Fruit fly (Drosophila melanogaster): ENCODE results near the gene Kal1.

DNA sequence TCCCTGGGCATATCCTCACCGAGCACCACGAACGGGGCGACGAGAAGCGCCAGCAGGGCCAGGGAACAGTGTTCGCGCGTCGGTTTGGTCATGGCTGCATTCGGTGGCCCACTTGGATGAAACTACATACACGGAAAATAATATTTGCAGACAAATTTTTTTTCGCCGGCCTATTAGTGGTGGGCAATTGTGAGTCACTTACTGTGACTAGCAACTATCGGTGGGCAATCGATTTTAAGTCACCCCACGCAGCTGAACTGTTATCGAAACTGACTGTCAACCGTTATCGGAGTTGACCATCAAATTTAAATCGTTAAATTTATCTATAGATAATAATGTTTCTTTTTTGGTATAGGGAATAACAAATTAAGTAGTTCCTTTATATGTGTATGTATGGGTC is 28.2 kb downstream of the Kal1 start, which contains the start of gene CG5510:
- no peak for TF ChIP-seq pdm3 (GFP tag; optimal IDR thresholded peaks at IDR 0.05)
- no peak for TF ChIP-seq Sox102F (GFP tag; optimal IDR thresholded peaks at IDR 0.05)
- no peak for TF ChIP-seq Ets21C (GFP tag; optimal IDR thresholded peaks at IDR 0.05)

Data from whole organism, prepupa.